Fruit fly (Drosophila melanogaster) Kc167 (cell line): Measurements from ENCODE around the gene CG15034.

Experiments used
- h ChIP-seq: fragments of >200 bp; optimal IDR thresholded peaks from 3 replicates; lab custom pipeline; 2018; ENCODE audit warnings: missing external identifiers
- ttk ChIP-seq: sonication (Bioruptor generic); optimal IDR thresholded peaks from 2 replicates; lab custom pipeline; 2017; ENCODE audit warnings: missing external identifiers

dm6 chrX:7347406-7347805 is at the start of gene CG15034:
- TF ChIP-seq ttk (lab: Kevin White, UChicago), result no peak
- TF ChIP-seq h, result no peak
